Worm (Caenorhabditis elegans): Measurements from ENCODE around the gene fox-1.

The fox-1 gene

DNA sequence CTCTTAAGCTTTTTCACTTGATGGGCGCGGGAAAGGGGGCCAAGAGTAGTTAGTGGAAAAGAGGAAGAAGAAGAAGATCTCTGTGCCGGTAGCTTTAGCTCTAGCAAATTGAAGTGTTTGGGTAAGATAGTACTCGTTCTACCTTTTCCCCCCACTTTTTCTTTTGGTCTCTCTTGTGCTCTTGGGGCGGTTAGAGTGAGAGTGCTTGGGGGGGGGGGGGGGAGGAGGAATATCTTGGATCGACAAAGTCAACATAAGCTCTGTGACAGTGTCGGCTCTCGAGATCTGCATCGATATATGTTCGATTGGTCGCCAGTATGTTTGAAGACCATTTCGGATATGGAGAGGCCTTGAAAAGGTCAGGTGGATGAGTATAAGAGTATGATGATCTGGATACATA is at the start of gene fox-1:
TSS of gene fox-1 (minus strand) at position 101 of the 400 bp plus-strand sequence.
- TF ChIP-seq ets-5 (GFP tag; IDR thresholded peaks at IDR 0.05) = no peak
- TF ChIP-seq nhr-19 (GFP tag; conservative IDR thresholded peaks at IDR 0.05) = 0 out of 2 replicates have a peak, but pooled peaks have one; percentile 12

DNA sequence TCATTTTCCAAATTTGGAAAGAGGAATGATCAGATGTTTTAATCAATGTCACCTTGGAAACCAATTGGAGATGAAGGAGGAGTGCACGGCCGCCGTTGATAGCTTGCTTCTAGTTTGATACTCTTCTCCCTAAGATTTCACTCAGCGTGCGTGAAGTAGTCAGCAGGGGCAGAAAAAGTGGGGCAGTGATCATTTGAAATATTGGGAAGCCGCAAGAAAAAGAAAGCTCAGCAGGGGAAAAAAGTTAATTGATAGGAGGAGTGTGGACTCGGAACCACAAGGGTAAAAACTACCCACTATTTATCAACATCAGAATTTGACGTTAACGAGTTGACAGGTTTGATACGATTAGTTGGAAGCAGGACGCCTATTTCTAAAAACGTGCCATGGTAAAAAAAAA is 48.8 kb upstream of the fox-1 start, which contains the start of gene K02E10.7:
TSS of gene K02E10.7 (minus strand) at position 101 of the 400 bp plus-strand sequence.
- no peak for TF ChIP-seq nhr-77 (tag; optimal IDR thresholded peaks at IDR 0.05)
- TF ChIP-seq ceh-63 (GFP tag; optimal IDR thresholded peaks at IDR 0.05) = no peak
- TF ChIP-seq mep-1 (tag; optimal IDR thresholded peaks at IDR 0.05) = no peak

DNA sequence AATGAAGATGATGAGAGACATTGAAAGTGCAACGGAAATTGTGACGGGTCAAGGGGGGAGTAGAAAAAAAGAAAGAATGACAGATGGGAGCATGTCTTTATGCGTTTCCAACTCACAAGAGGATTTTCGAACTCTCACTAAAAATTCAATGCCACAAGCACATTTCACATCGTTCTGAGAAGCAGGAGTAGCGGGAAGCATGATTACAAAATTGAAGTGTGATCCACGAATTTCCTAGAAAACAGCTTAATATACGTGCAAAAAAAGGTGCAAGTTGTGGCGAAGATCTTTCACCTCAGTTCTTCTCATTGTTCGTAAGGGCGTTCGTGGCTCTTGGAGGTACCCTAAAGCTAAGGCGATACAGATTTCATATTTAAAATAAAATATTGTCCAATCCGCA is 47.0 kb upstream of the fox-1 start:
- TF ChIP-seq nhr-47 (tag; optimal IDR thresholded peaks at IDR 0.05) (peak; percentile 46), dpl-1 (GFP tag; optimal IDR thresholded peaks at IDR 0.05) (no peak), nhr-71 (tag; optimal IDR thresholded peaks at IDR 0.05) (peak; percentile 60), nhr-11 (tag; optimal IDR thresholded peaks at IDR 0.05) (no peak), elt-2 (tag; optimal IDR thresholded peaks at IDR 0.05) (no peak), ceh-88 (GFP tag; IDR thresholded peaks at IDR 0.05) (no peak), pqm-1 (tag; optimal IDR thresholded peaks at IDR 0.05) (no peak), lin-14 (GFP tag; optimal IDR thresholded peaks at IDR 0.05) (peak; percentile 28), snpc-4 (tag; optimal IDR thresholded peaks at IDR 0.05) (no peak), hlh-17 (GFP tag; optimal IDR thresholded peaks at IDR 0.05; ENCODE audit: borderline replicate concordance) (no peak), C04F5.9 (tag; optimal IDR thresholded peaks at IDR 0.05) (no peak), ets-5 (GFP tag; IDR thresholded peaks at IDR 0.05) (no peak), unc-86 (tag; optimal IDR thresholded peaks at IDR 0.05) (peak; percentile 38), nhr-19 (GFP tag; conservative IDR thresholded peaks at IDR 0.05) (no peak), egl-27 (tag; optimal IDR thresholded peaks at IDR 0.05) (no peak), ztf-11 (tag; optimal IDR thresholded peaks at IDR 0.05) (no peak), alr-1 (tag; optimal IDR thresholded peaks at IDR 0.05; ENCODE audit: borderline replicate concordance) (no peak), ztf-4 (tag; optimal IDR thresholded peaks at IDR 0.05) (peak; percentile 15), ama-1 (optimal IDR thresholded peaks at IDR 0.05) (no peak), fkh-8 (tag; optimal IDR thresholded peaks at IDR 0.05) (peak; percentile 62), nhr-76 (tag; optimal IDR thresholded peaks at IDR 0.05) (no peak), mab-9 (GFP tag; IDR thresholded peaks at IDR 0.05) (no peak), nhr-12 (tag; optimal IDR thresholded peaks at IDR 0.05) (no peak), pax-3 (tag; optimal IDR thresholded peaks at IDR 0.05) (peak; percentile 5), aly-2 (tag; optimal IDR thresholded peaks at IDR 0.05) (no peak), dsc-1 (tag; optimal IDR thresholded peaks at IDR 0.05) (peak; percentile 22), nhr-237 (tag; optimal IDR thresholded peaks at IDR 0.05) (no peak), swsn-7 (tag; optimal IDR thresholded peaks at IDR 0.05) (no peak), rnt-1 (tag; optimal IDR thresholded peaks at IDR 0.05) (no peak), lir-3 (tag; optimal IDR thresholded peaks at IDR 0.05; ENCODE audit: poor library complexity) (no peak), ces-1 (GFP tag; optimal IDR thresholded peaks at IDR 0.05) (no peak), zip-4 (GFP tag; optimal IDR thresholded peaks at IDR 0.05) (no peak), nhr-20 (tag; optimal IDR thresholded peaks at IDR 0.05) (no peak), F16B12.6 (tag; optimal IDR thresholded peaks at IDR 0.05) (no peak)

DNA sequence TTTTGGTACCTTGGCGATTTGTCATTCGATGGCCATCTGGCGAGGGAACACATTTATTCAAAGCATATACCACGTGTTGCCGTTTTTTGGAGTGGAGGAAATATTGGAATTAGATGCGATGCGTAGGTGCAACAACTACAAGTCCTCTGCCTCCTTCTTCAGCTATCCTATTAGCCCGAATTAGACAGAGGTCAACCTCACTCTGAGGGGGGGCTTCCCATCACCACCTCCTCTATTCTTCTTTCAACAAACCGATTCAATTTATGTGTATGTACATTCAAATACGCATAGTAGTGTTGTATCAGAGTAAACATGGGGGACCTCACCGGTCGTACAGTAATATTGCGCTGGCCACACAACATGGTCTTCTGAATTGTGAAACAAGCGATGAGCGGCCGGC is 38.1 kb upstream of the fox-1 start:
- TF ChIP-seq sox-4 (tag; optimal IDR thresholded peaks at IDR 0.05) (no peak), lsy-2 (tag; optimal IDR thresholded peaks at IDR 0.05) (no peak), ceh-8 (GFP tag; optimal IDR thresholded peaks at IDR 0.05) (peak; percentile 25), nhr-28 (tag; optimal IDR thresholded peaks at IDR 0.05) (no peak), mdl-1 (tag; optimal IDR thresholded peaks at IDR 0.05) (no peak), tbx-2 (tag; optimal IDR thresholded peaks at IDR 0.05) (no peak), nhr-77 (tag; optimal IDR thresholded peaks at IDR 0.05) (no peak), Y116A8C.19 (tag; optimal IDR thresholded peaks at IDR 0.05; ENCODE audit: borderline replicate concordance) (no peak), efl-3 (GFP tag; optimal IDR thresholded peaks at IDR 0.05) (no peak), unc-98 (GFP tag; IDR thresholded peaks at IDR 0.05) (no peak), F16B12.6 (tag; optimal IDR thresholded peaks at IDR 0.05) (no peak), nhr-20 (tag; optimal IDR thresholded peaks at IDR 0.05) (no peak), nhr-11 (tag; optimal IDR thresholded peaks at IDR 0.05) (no peak), sup-37 (GFP tag; optimal IDR thresholded peaks at IDR 0.05) (no peak), ztf-4 (tag; optimal IDR thresholded peaks at IDR 0.05) (no peak), hlh-4 (tag; optimal IDR thresholded peaks at IDR 0.05) (no peak), lin-14 (GFP tag; optimal IDR thresholded peaks at IDR 0.05) (peak; percentile 4), nhr-237 (tag; optimal IDR thresholded peaks at IDR 0.05) (no peak)

Measured in whole organism, L1 larva.